Fruit fly (Drosophila melanogaster) Kc167 (cell line): Measurements from ENCODE around the gene Ada2a.

Source experiments
- Myc ChIP-seq: fragments of >200 bp; optimal IDR thresholded peaks from 2 replicates; lab custom pipeline; 2017; ENCODE audit warnings: missing external identifiers
- h ChIP-seq: fragments of >200 bp; optimal IDR thresholded peaks from 3 replicates; lab custom pipeline; 2018; ENCODE audit warnings: missing external identifiers
- insv ChIP-seq: fragments of >200 bp; optimal IDR thresholded peaks from 3 replicates; lab custom pipeline; 2018; ENCODE audit warnings: missing external identifiers
- ttk ChIP-seq: sonication (Bioruptor generic); optimal IDR thresholded peaks from 2 replicates; lab custom pipeline; 2017; ENCODE audit warnings: missing external identifiers

- TF ChIP-seq Myc (lab: Kevin White, UChicago), result no peak
- no peak for TF ChIP-seq h (lab: Kevin White, UChicago)
- TF ChIP-seq ttk (lab: Kevin White, UChicago), result no peak
- TF ChIP-seq insv (lab: Kevin White, UChicago), result no peak
Measured at dm6 chr3R:18208479-18208878, 46.8 kb downstream of the Ada2a start, which contains the start of gene CG44158.
